Worm (Caenorhabditis elegans): ENCODE measurements around the gene pud-1.2.

pud-1.2 gene

DNA sequence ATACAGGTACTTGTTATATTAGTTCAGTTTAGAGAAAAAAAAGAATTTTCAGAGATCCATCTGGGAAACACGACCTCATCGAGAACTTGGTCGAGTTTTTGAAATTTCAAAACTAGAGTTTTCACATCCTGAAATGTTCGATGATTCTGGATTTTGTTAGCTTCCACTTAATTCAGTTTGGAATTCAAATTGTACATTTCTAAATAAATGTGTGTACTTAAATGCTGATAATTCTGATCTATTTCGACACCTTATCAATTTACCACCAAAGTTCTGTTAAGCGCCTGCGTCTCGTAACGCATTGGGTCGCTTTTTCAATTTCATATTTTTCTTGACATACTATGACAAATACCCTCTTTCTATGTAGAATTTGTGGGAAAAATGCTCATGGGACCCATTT is 27.8 kb downstream of the pud-1.2 start, which contains the start of gene nhr-226:
nhr-226 (plus strand) TSS at position 301 of the 400 bp plus-strand sequence.
- TF ChIP-seq Y53G8AR.9 (GFP tag; conservative IDR thresholded peaks at IDR 0.05): no peak
- peak; percentile 43 for TF ChIP-seq nhr-80 (tag; optimal IDR thresholded peaks at IDR 0.05)
- no peak for TF ChIP-seq tbp1 (GFP tag; optimal IDR thresholded peaks at IDR 0.05)
- TF ChIP-seq mxl-1 (tag; optimal IDR thresholded peaks at IDR 0.05): no peak

DNA sequence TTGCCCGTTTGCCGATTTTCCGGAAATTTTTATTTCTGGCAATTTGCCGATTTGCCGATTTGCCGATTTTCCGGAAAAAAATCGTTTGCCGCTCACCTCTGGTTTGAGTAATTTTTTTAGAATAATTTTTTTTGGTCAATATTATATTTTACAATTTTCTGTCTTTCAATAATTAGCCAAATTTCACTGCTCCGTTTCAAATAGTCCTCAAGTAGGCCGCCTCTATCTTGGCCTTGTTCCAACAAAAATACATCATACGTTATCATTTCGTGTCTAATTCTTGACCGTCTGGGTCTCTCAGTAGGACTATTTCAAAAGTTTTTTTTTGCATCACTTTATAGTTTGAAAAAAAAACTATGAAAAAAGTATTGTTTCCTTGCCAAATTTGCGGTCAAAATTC is 30.1 kb downstream of the pud-1.2 start, which contains the start of gene nhr-115:
nhr-115 (plus strand) TSS at position 301 of the 400 bp plus-strand sequence.
- peak; percentile 29 for TF ChIP-seq nhr-80 (tag; optimal IDR thresholded peaks at IDR 0.05)
- TF ChIP-seq cebp-1 (GFP tag; IDR thresholded peaks at IDR 0.05): no peak
- no peak for TF ChIP-seq cebp-1 (tag; optimal IDR thresholded peaks at IDR 0.05)

DNA sequence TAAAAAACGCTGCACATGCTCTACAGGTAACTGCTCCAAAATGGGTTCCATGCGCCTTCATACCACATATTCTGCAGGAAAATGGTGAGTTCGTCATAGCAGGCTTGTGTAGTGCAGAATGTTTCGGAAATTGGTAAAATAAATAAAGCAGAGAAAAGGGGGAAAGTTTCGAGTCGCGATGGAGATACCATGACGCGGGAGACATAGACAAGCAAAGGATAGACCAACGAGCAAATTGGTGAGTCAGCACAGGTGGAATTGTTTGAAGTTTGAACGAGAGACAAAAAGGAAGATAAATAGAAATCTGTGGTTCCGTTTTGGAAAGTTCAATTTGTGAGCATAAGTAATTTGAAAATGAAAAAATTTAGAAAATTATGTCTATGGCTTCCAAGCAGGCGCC is 32.0 kb downstream of the pud-1.2 start, which contains the start of gene nhr-225:
nhr-225 (minus strand) TSS at position 146 of the 400 bp plus-strand sequence.
- no peak for TF ChIP-seq attf-6 (GFP tag; IDR thresholded peaks at IDR 0.05)
- TF ChIP-seq gei-17 (GFP tag; optimal IDR thresholded peaks at IDR 0.05): no peak
- no peak for TF ChIP-seq hlh-26 (GFP tag; conservative IDR thresholded peaks at IDR 0.05)
- TF ChIP-seq nfya-1 (tag; optimal IDR thresholded peaks at IDR 0.05; ENCODE audit: borderline replicate concordance, insufficient read depth): no peak
- TF ChIP-seq C06A6.2 (GFP tag; conservative IDR thresholded peaks at IDR 0.05): no peak
- TF ChIP-seq attf-5 (GFP tag; optimal IDR thresholded peaks at IDR 0.05): no peak
- TF ChIP-seq nfya-2 (GFP tag; IDR thresholded peaks at IDR 0.05): no peak
- TF ChIP-seq atf-7 (tag; optimal IDR thresholded peaks at IDR 0.05): no peak
- no peak for TF ChIP-seq ccch-3 (GFP tag; optimal IDR thresholded peaks at IDR 0.05)
- TF ChIP-seq ceh-100 (GFP tag; IDR thresholded peaks at IDR 0.05): no peak
- TF ChIP-seq nhr-90 (tag; optimal IDR thresholded peaks at IDR 0.05): no peak
- no peak for TF ChIP-seq F49E8.2 (tag; optimal IDR thresholded peaks at IDR 0.05; ENCODE audit: insufficient read depth)
- TF ChIP-seq lin-35 (GFP tag; optimal IDR thresholded peaks at IDR 0.05): no peak
- no peak for TF ChIP-seq rpc-1 (optimal IDR thresholded peaks at IDR 0.05)
- no peak for TF ChIP-seq rpc-1 (tag; optimal IDR thresholded peaks at IDR 0.05)
- TF ChIP-seq tbx-9 (tag; optimal IDR thresholded peaks at IDR 0.05; ENCODE audit: borderline replicate concordance): no peak
- no peak for TF ChIP-seq repo-1 (tag; optimal IDR thresholded peaks at IDR 0.05)
- TF ChIP-seq lin-26 (GFP tag; IDR thresholded peaks at IDR 0.05): no peak
- no peak for TF ChIP-seq attf-3 (GFP tag; conservative IDR thresholded peaks at IDR 0.05)
- TF ChIP-seq Y53G8AR.9 (GFP tag; conservative IDR thresholded peaks at IDR 0.05): no peak

DNA sequence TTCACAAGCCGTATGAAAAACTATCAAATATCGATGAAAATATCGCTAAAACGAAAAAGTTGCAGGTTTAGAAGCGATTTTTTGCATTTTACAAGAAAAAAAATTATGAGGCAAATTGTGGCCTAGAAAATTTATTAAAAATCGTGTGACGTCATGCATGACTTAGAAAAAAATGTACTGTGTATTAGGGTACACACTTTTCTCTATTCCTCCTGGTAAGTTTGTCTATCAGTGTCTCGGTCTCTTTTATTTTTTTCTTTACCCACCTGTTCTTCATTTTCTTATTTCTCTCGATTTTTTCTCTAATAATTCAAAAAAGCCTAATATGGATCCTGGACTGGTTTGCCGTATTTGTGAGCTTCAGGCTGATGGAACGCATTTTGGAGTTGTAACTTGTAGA is 37.3 kb downstream of the pud-1.2 start, which contains the start of gene nhr-227:
nhr-227 (plus strand) TSS at position 326 of the 400 bp plus-strand sequence.
- TF ChIP-seq cebp-2 (GFP tag; IDR thresholded peaks at IDR 0.05) (no peak), ceh-91 (GFP tag; IDR thresholded peaks at IDR 0.05) (no peak), Y53F4B.3 (GFP tag; IDR thresholded peaks at IDR 0.05) (no peak), ceh-79 (tag; optimal IDR thresholded peaks at IDR 0.05) (no peak), ztf-6 (GFP tag; IDR thresholded peaks at IDR 0.05) (no peak), ztf-26 (tag; optimal IDR thresholded peaks at IDR 0.05) (no peak), nfyb-1 (GFP tag; IDR thresholded peaks at IDR 0.05) (no peak), ekl-4 (GFP tag; IDR thresholded peaks at IDR 0.05) (no peak)

DNA sequence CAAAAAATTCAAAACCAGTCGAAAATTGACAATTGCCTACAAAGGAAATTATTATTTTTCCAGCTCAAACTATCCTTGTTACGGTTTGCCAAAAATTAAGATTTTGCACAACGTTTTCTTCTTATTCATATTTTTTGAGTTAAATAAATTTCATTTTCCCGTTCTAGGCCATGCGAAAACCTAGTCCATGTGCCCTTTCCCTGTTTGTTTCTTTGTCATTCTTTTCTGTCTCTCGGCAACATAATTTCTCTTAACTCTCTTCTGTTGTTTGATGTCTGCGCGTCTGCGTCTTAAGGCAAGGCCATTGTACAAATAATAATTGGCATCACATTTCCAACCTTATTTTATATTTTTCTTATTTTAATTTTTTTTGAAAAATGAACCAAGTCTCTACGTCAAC is 40.9 kb downstream of the pud-1.2 start, which contains the start of gene nhr-228:
nhr-228 (plus strand) TSS at position 261 of the 400 bp plus-strand sequence.
- no peak for TF ChIP-seq mxl-1 (tag; optimal IDR thresholded peaks at IDR 0.05)
- no peak for TF ChIP-seq Y56A3A.18 (GFP tag; IDR thresholded peaks at IDR 0.05)
- peak; percentile 66 for TF ChIP-seq attf-5 (GFP tag; optimal IDR thresholded peaks at IDR 0.05)
- TF ChIP-seq lsl-1 (GFP tag; optimal IDR thresholded peaks at IDR 0.05): no peak
- TF ChIP-seq ztf-6 (GFP tag; IDR thresholded peaks at IDR 0.05): no peak
- TF ChIP-seq ceh-40 (GFP tag; IDR thresholded peaks at IDR 0.05): no peak
- peak; percentile 68 for TF ChIP-seq nhr-80 (tag; optimal IDR thresholded peaks at IDR 0.05)
- TF ChIP-seq tlf-1 (GFP tag; optimal IDR thresholded peaks at IDR 0.05): no peak
- TF ChIP-seq lin-35 (GFP tag; optimal IDR thresholded peaks at IDR 0.05): no peak
- TF ChIP-seq hmg-1.2 (GFP tag; IDR thresholded peaks at IDR 0.05): peak; percentile 70; the same call in 1 of the 2 replicates
- TF ChIP-seq C06A6.2 (GFP tag; conservative IDR thresholded peaks at IDR 0.05): no peak
- TF ChIP-seq F23B12.7 (tag; optimal IDR thresholded peaks at IDR 0.05; ENCODE audit: insufficient read depth): no peak
- no peak for TF ChIP-seq ztf-3 (GFP tag; optimal IDR thresholded peaks at IDR 0.05)
- no peak for TF ChIP-seq cebp-1 (GFP tag; IDR thresholded peaks at IDR 0.05)
- peak; percentile 35 for TF ChIP-seq cebp-1 (tag; optimal IDR thresholded peaks at IDR 0.05)
- TF ChIP-seq Y95B8A.8 (GFP tag; IDR thresholded peaks at IDR 0.05): no peak
- no peak for TF ChIP-seq F37B4.10 (GFP tag; IDR thresholded peaks at IDR 0.05)
- TF ChIP-seq egrh-3 (GFP tag; IDR thresholded peaks at IDR 0.05): no peak

Measured in whole organism, young adult.